Fruit fly (Drosophila melanogaster) whole organism, embryonic: Measurements from ENCODE around the gene Tasp1.

ENCODE experiments used
- ATbp ChIP-seq: fragments of 200-800 bp; sonication (Bioruptor generic); optimal IDR thresholded peaks from 2 replicates; lab custom pipeline; 2017; ENCODE audit warnings: missing biosample characterization, mild to moderate bottlenecking, missing genetic modification characterization, missing genetic modification reagents
- Antp ChIP-seq: fragments of 200-800 bp; sonication (Bioruptor generic); optimal IDR thresholded peaks from 3 replicates; lab custom pipeline; 2016; ENCODE audit warnings: missing biosample characterization, missing genetic modification characterization
- CG10959 ChIP-seq: fragments of 200-800 bp; sonication (Bioruptor generic); IDR thresholded peaks from 2 replicates; pipeline ENCODE4 v1.3.6; 2022; ENCODE audit warnings: missing biosample characterization, missing genetic modification characterization
- CG12104 ChIP-seq: fragments of 200-800 bp; sonication (Bioruptor generic); optimal IDR thresholded peaks from 3 replicates; lab custom pipeline; 2016; ENCODE audit warnings: missing biosample characterization, missing genetic modification characterization
- CG12744 ChIP-seq: fragments of 200-800 bp; sonication (Bioruptor generic); optimal IDR thresholded peaks from 2 replicates; lab custom pipeline; 2016; ENCODE audit warnings: missing biosample characterization, missing genetic modification characterization
- CG13123 ChIP-seq: fragments of 200-800 bp; sonication (Bioruptor generic); optimal IDR thresholded peaks from 2 replicates; lab custom pipeline; 2016; ENCODE audit warnings: missing biosample characterization, missing genetic modification characterization
- CG13287 ChIP-seq: fragments of 200-800 bp; sonication (Bioruptor generic); IDR thresholded peaks from 2 replicates; pipeline ENCODE4 v1.3.6; 2022; ENCODE audit warnings: missing biosample characterization, missing genetic modification characterization; ENCODE audit not compliant: partially characterized antibody
- CG13424 ChIP-seq: fragments of 200-800 bp; sonication (Bioruptor generic); optimal IDR thresholded peaks from 2 replicates; lab custom pipeline; 2019; ENCODE audit warnings: missing biosample characterization, mild to moderate bottlenecking, missing genetic modification characterization, moderate library complexity
- CG14050 ChIP-seq: fragments of 200-800 bp; sonication (Bioruptor generic); IDR thresholded peaks from 3 replicates; pipeline ENCODE4 v1.3.6; 2022; ENCODE audit warnings: missing biosample characterization, missing genetic modification characterization
- CG16813 ChIP-seq: fragments of 200-800 bp; sonication (Bioruptor generic); IDR thresholded peaks from 3 replicates; pipeline ENCODE4 v1.3.6; 2022; ENCODE audit warnings: missing biosample characterization, missing genetic modification characterization; ENCODE audit not compliant: partially characterized antibody
- CG18476 ChIP-seq: fragments of 200-800 bp; sonication (Bioruptor generic); optimal IDR thresholded peaks from 2 replicates; lab custom pipeline; 2016; ENCODE audit warnings: missing biosample characterization, mild to moderate bottlenecking, missing genetic modification characterization
- CG3065 ChIP-seq: fragments of 200-800 bp; sonication (Bioruptor generic); optimal IDR thresholded peaks from 2 replicates; lab custom pipeline; 2016; ENCODE audit warnings: missing biosample characterization, missing genetic modification characterization
- CG4360 ChIP-seq: fragments of 200-800 bp; sonication (Bioruptor generic); IDR thresholded peaks from 2 replicates; pipeline ENCODE4 v1.3.6; 2022; ENCODE audit warnings: missing biosample characterization, missing genetic modification characterization
- CG5245 ChIP-seq: fragments of 200-800 bp; sonication (Bioruptor generic); optimal IDR thresholded peaks from 3 replicates; lab custom pipeline; 2016; ENCODE audit warnings: missing biosample characterization, missing genetic modification characterization
- CG6683 ChIP-seq: fragments of 200-800 bp; sonication (Bioruptor generic); optimal IDR thresholded peaks from 2 replicates; lab custom pipeline; 2017; ENCODE audit warnings: missing biosample characterization, mild to moderate bottlenecking, missing genetic modification characterization, missing genetic modification reagents
- CG7963 ChIP-seq: fragments of 200-800 bp; sonication (Bioruptor generic); IDR thresholded peaks from 3 replicates; pipeline ENCODE4 v1.3.6; 2022; ENCODE audit warnings: missing biosample characterization, missing genetic modification characterization; ENCODE audit not compliant: partially characterized antibody
- CG8388 ChIP-seq: fragments of 200-800 bp; sonication (Bioruptor generic); optimal IDR thresholded peaks from 2 replicates; lab custom pipeline; 2019; ENCODE audit warnings: missing biosample characterization, mild to moderate bottlenecking, missing genetic modification characterization, moderate library complexity
- CrebB ChIP-seq: fragments of 200-800 bp; sonication (Bioruptor generic); optimal IDR thresholded peaks from 3 replicates; lab custom pipeline; 2018; ENCODE audit warnings: missing biosample characterization, mild to moderate bottlenecking, missing genetic modification characterization
- Doc3 ChIP-seq: fragments of 200-800 bp; sonication (Bioruptor generic); IDR thresholded peaks from 3 replicates; pipeline ENCODE4 v1.3.6; 2022; ENCODE audit warnings: missing biosample characterization, missing genetic modification characterization; ENCODE audit not compliant: partially characterized antibody
- Hey ChIP-seq: fragments of 200-800 bp; sonication (Bioruptor generic); optimal IDR thresholded peaks from 3 replicates; lab custom pipeline; 2018; ENCODE audit warnings: missing biosample characterization, mild to moderate bottlenecking, missing genetic modification characterization
- HmgD ChIP-seq: fragments of 200-800 bp; sonication (Bioruptor generic); optimal IDR thresholded peaks from 3 replicates; lab custom pipeline; 2016; ENCODE audit warnings: missing biosample characterization, missing genetic modification characterization
- Med ChIP-seq: fragments of 200-800 bp; sonication (Bioruptor generic); peaks from one replicate; lab custom pipeline; 2016; ENCODE audit warnings: missing biosample characterization, missing genetic modification characterization, mild to moderate bottlenecking, inconsistent platforms, moderate library complexity
- Meics ChIP-seq: fragments of 200-800 bp; sonication (Bioruptor generic); optimal IDR thresholded peaks from 2 replicates; lab custom pipeline; 2017; ENCODE audit warnings: missing biosample characterization, mild to moderate bottlenecking, missing genetic modification characterization
- NFAT ChIP-seq: fragments of 200-800 bp; sonication (Bioruptor generic); IDR thresholded peaks from 2 replicates; pipeline ENCODE4 v1.3.6; 2022; ENCODE audit warnings: missing biosample characterization, missing genetic modification characterization
- Nf-YC ChIP-seq: fragments of 200-800 bp; optimal IDR thresholded peaks from 3 replicates; lab custom pipeline; 2019; ENCODE audit warnings: missing biosample characterization, mild to moderate bottlenecking, missing genetic modification characterization, moderate library complexity
- Spps ChIP-seq: fragments of 200-800 bp; sonication (Bioruptor generic); optimal IDR thresholded peaks from 2 replicates; lab custom pipeline; 2018; ENCODE audit warnings: missing biosample characterization, mild to moderate bottlenecking, missing genetic modification characterization
- ara ChIP-seq: fragments of 200-800 bp; sonication (Bioruptor generic); IDR thresholded peaks from 2 replicates; pipeline ENCODE4 v1.3.6; 2022; ENCODE audit warnings: missing biosample characterization, missing genetic modification characterization
- ase ChIP-seq: fragments of 200-800 bp; sonication (Bioruptor generic); IDR thresholded peaks from 3 replicates; pipeline ENCODE4 v1.3.6; 2022; ENCODE audit warnings: missing biosample characterization, missing genetic modification characterization
- chn ChIP-seq: fragments of 200-800 bp; sonication (Bioruptor generic); optimal IDR thresholded peaks from 2 replicates; lab custom pipeline; 2016; ENCODE audit warnings: missing biosample characterization, missing genetic modification characterization
- corto ChIP-seq: fragments of 200-800 bp; sonication (Bioruptor generic); optimal IDR thresholded peaks from 2 replicates; lab custom pipeline; 2016; ENCODE audit warnings: missing biosample characterization, mild to moderate bottlenecking, missing genetic modification characterization, moderate library complexity
- croc ChIP-seq: fragments of 200-800 bp; sonication (Bioruptor generic); conservative IDR thresholded peaks from 3 replicates; pipeline ENCODE4 v1.3.6; 2022; ENCODE audit warnings: missing biosample characterization, missing genetic modification characterization
- gcm2 ChIP-seq: fragments of 200-800 bp; sonication (Bioruptor generic); optimal IDR thresholded peaks from 2 replicates; lab custom pipeline; 2016; ENCODE audit warnings: missing biosample characterization, missing genetic modification characterization
- h ChIP-seq: fragments of >200 bp; optimal IDR thresholded peaks from 2 replicates; lab custom pipeline; 2017
- inv ChIP-seq: fragments of 200-800 bp; sonication (Bioruptor generic); IDR thresholded peaks from 2 replicates; pipeline ENCODE4 v1.3.6; 2022; ENCODE audit warnings: missing biosample characterization, missing genetic modification characterization; ENCODE audit not compliant: partially characterized antibody
- lola ChIP-seq, 3 experiments: fragments of >200 bp in 2 of 3; fragments of 200-800 bp in 1 of 3; sonication (Bioruptor generic) in 1 of 3; optimal IDR thresholded peaks; 2 replicates each; lab custom pipeline; 2017 to 2019; ENCODE audit warnings: missing biosample characterization in 3 of 3, missing genetic modification characterization in 3 of 3, mild to moderate bottlenecking in 1 of 3, moderate library complexity in 1 of 3
- nom ChIP-seq: fragments of 200-800 bp; sonication (Bioruptor generic); optimal IDR thresholded peaks from 2 replicates; lab custom pipeline; 2017; ENCODE audit warnings: missing biosample characterization, missing genetic modification characterization, mild to moderate bottlenecking, moderate library complexity, missing genetic modification reagents
- otp ChIP-seq: fragments of 200-800 bp; sonication (Bioruptor generic); IDR thresholded peaks from 3 replicates; pipeline ENCODE4, ENCODE4 v1.3.6; 2022; ENCODE audit warnings: missing biosample characterization, missing genetic modification characterization
- pros ChIP-seq: fragments of 200-800 bp; sonication (Bioruptor generic); optimal IDR thresholded peaks from 3 replicates; lab custom pipeline; 2019; ENCODE audit warnings: missing biosample characterization, mild to moderate bottlenecking, missing genetic modification characterization, moderate library complexity
- ranshi ChIP-seq: fragments of 200-800 bp; sonication (Bioruptor generic); IDR thresholded peaks from 2 replicates; pipeline ENCODE4 v1.3.6; 2022; ENCODE audit warnings: missing biosample characterization, missing genetic modification characterization
- salm ChIP-seq: fragments of 200-800 bp; sonication (Bioruptor generic); optimal IDR thresholded peaks from 2 replicates; lab custom pipeline; 2018; ENCODE audit warnings: missing biosample characterization, mild to moderate bottlenecking, missing genetic modification characterization
- sens-2 ChIP-seq: fragments of 200-800 bp; sonication (Bioruptor generic); IDR thresholded peaks from 2 replicates; pipeline ENCODE4 v1.3.6; 2022; ENCODE audit warnings: missing biosample characterization, missing genetic modification characterization
- sisA ChIP-seq: fragments of 200-800 bp; sonication (Bioruptor generic); IDR thresholded peaks from 2 replicates; pipeline ENCODE4 v1.3.6; 2022; ENCODE audit warnings: missing biosample characterization, missing genetic modification characterization
- slou ChIP-seq: fragments of 200-800 bp; sonication (Bioruptor generic); optimal IDR thresholded peaks from 3 replicates; lab custom pipeline; 2016; ENCODE audit warnings: missing biosample characterization, missing genetic modification characterization
- sna ChIP-seq: fragments of 200-800 bp; sonication (Bioruptor generic); IDR thresholded peaks from 2 replicates; pipeline ENCODE4 v1.3.6; 2022; ENCODE audit warnings: missing biosample characterization, missing genetic modification characterization; ENCODE audit not compliant: partially characterized antibody
- sqz ChIP-seq: fragments of 200-800 bp; sonication (Bioruptor generic); optimal IDR thresholded peaks from 3 replicates; lab custom pipeline; 2018; ENCODE audit warnings: missing biosample characterization, mild to moderate bottlenecking, missing genetic modification characterization
- ssp ChIP-seq: fragments of 200-800 bp; sonication (Bioruptor generic); IDR thresholded peaks from 2 replicates; pipeline ENCODE4 v1.3.6; 2022; ENCODE audit warnings: missing biosample characterization, missing genetic modification characterization
- stc ChIP-seq: fragments of 200-800 bp; sonication (Bioruptor generic); IDR thresholded peaks from 2 replicates; pipeline ENCODE4 v1.3.6; 2022; ENCODE audit warnings: missing biosample characterization, missing genetic modification characterization
- trem ChIP-seq: fragments of 200-800 bp; optimal IDR thresholded peaks from 3 replicates; lab custom pipeline; 2019; ENCODE audit warnings: missing biosample characterization, mild to moderate bottlenecking, missing genetic modification characterization, moderate library complexity
- wor ChIP-seq: fragments of 200-800 bp; sonication (Bioruptor generic); IDR thresholded peaks from 2 replicates; pipeline ENCODE4 v1.3.6; 2022; ENCODE audit warnings: missing biosample characterization, missing genetic modification characterization

Tasp1 gene

dm6 chr3L:16113607-16114337 is 26.4 kb upstream of the Tasp1 start (continued):
- TF ChIP-seq sna (GFP tag; lab: Robert Waterston, UW) (peak; percentile 51), CG12104 (GFP tag; lab: Kevin White, UChicago) (peak; percentile 89), stc (GFP tag; lab: Robert Waterston, UW) (peak; percentile 75), NFAT (GFP tag; lab: Robert Waterston, UW) (peak; percentile 69), sqz (peak; percentile 83), Doc3 (GFP tag; lab: Robert Waterston, UW) (peak; percentile 48; the same call in 1 of the 3 replicates), CG12744 (peak; percentile 61), sens-2 (0 out of 2 replicates have a peak, but pooled peaks have one; percentile 50), ssp (GFP tag; lab: Robert Waterston, UW) (peak; percentile 4), HmgD (GFP tag; lab: Kevin White, UChicago) (peak; percentile 74), wor (GFP tag; lab: Robert Waterston, UW) (peak; percentile 41), CG4360 (peak; percentile 48), ase (GFP tag; lab: Robert Waterston, UW) (peak; percentile 59; the same call in 2 of the 3 replicates), inv (GFP tag; lab: Robert Waterston, UW) (peak; percentile 52), chn (GFP tag; lab: Kevin White, UChicago) (peak; percentile 83), Med (peak; percentile 98), sisA (GFP tag; lab: Robert Waterston, UW) (peak; percentile 72), CG7963 (GFP tag; lab: Robert Waterston, UW) (peak; percentile 47; the same call in 1 of the 3 replicates), CG13424 (tag; lab: Kevin White, UChicago) (peak; percentile 84), ara (GFP tag; lab: Robert Waterston, UW) (peak; percentile 41; the same call in 1 of the 2 replicates), pros (GFP tag; lab: Kevin White, UChicago) (no peak), CG16813 (GFP tag; lab: Robert Waterston, UW) (peak; percentile 70), h (lab: Kevin White, UChicago) (no peak), CG3065 (GFP tag; lab: Kevin White, UChicago) (no peak), corto (GFP tag; lab: Kevin White, UChicago) (peak; percentile 63), CG8388 (GFP tag; lab: Kevin White, UChicago) (peak; percentile 73), lola (GFP tag; optimal IDR thresholded peaks at IDR 0.05; lab: Kevin White, UChicago) (peak in 1 of 3 experiments; percentile 66), CG6683 (GFP tag; lab: Kevin White, UChicago) (peak; percentile 76), salm (tag; lab: Kevin White, UChicago) (peak; percentile 41), CG14050 (peak; percentile 59), Spps (tag; lab: Kevin White, UChicago) (no peak), Antp (GFP tag; lab: Kevin White, UChicago) (peak; percentile 88), ATbp (GFP tag; lab: Kevin White, UChicago) (no peak), Hey (no peak), CG10959 (0 out of 2 replicates have a peak, but pooled peaks have one; percentile 29), CG13123 (GFP tag; lab: Kevin White, UChicago) (peak; percentile 61), CG13287 (GFP tag; lab: Robert Waterston, UW) (peak; percentile 79), trem (tag; lab: Kevin White, UChicago) (peak; percentile 59), ranshi (GFP tag; lab: Robert Waterston, UW) (peak; percentile 75; the same call in 1 of the 2 replicates), CG18476 (GFP tag; lab: Kevin White, UChicago) (peak; percentile 72), Meics (GFP tag; lab: Kevin White, UChicago) (peak; percentile 85), otp (no peak; the same call in 2 of the 3 replicates), nom (GFP tag; lab: Kevin White, UChicago) (peak; percentile 73), slou (GFP tag; lab: Kevin White, UChicago) (peak; percentile 32), Nf-YC (tag; lab: Kevin White, UChicago) (no peak), croc (GFP tag; lab: Robert Waterston, UW) (peak; percentile 39; the same call in 2 of the 3 replicates), gcm2 (GFP tag; lab: Kevin White, UChicago) (no peak), CG5245 (GFP tag; lab: Kevin White, UChicago) (peak; percentile 59), CrebB (tag; lab: Kevin White, UChicago) (peak; percentile 48)
